Fruit fly (Drosophila melanogaster): Measurements from ENCODE around the gene swa.

swa gene

dm6 chrX:6358198-6358597 lies 7.3 kb downstream of the swa start:
- TF ChIP-seq Rel (GFP tag; optimal IDR thresholded peaks at IDR 0.05) (no peak), Rel (tag; optimal IDR thresholded peaks at IDR 0.05) (peak; percentile 99), pan (optimal IDR thresholded peaks at IDR 0.05) (no peak), Dfd (GFP tag; optimal IDR thresholded peaks at IDR 0.05) (no peak), Myc (optimal IDR thresholded peaks at IDR 0.05) (no peak)

- no peak for TF ChIP-seq Dif (GFP tag; optimal IDR thresholded peaks at IDR 0.05; ENCODE audit: partially characterized antibody)
- no peak for TF ChIP-seq psq (GFP tag; optimal IDR thresholded peaks at IDR 0.05)
- TF ChIP-seq Rel (GFP tag; optimal IDR thresholded peaks at IDR 0.05): no peak
- TF ChIP-seq Rel (tag; optimal IDR thresholded peaks at IDR 0.05): peak; percentile 35
- TF ChIP-seq rgr (GFP tag; optimal IDR thresholded peaks at IDR 0.05): no peak
- no peak for TF ChIP-seq Hr83 (GFP tag; optimal IDR thresholded peaks at IDR 0.05; ENCODE audit: poor library complexity, severe bottlenecking)
- TF ChIP-seq CrebA (GFP tag; optimal IDR thresholded peaks at IDR 0.05; ENCODE audit: borderline replicate concordance): no peak
Measured at dm6 chrX:6357456-6358007, 8.0 kb downstream of the swa start.

dm6 chrX:6356748-6357397 lies 8.6 kb downstream of the swa start:
- TF ChIP-seq HLH106 (tag; optimal IDR thresholded peaks at IDR 0.05): peak; percentile 25
- TF ChIP-seq fru (GFP tag; optimal IDR thresholded peaks at IDR 0.05): no peak
- TF ChIP-seq h (GFP tag; optimal IDR thresholded peaks at IDR 0.05): peak; percentile 33
- no peak for TF ChIP-seq N (GFP tag; optimal IDR thresholded peaks at IDR 0.05)
- TF ChIP-seq rgr (GFP tag; optimal IDR thresholded peaks at IDR 0.05): peak; percentile 48
- peak in 1 of 2 experiments; percentile 29 for TF ChIP-seq foxo (GFP tag; optimal IDR thresholded peaks at IDR 0.05)
- peak; percentile 17 for TF ChIP-seq psq (GFP tag; optimal IDR thresholded peaks at IDR 0.05)

dm6 chrX:6355090-6355679 lies 10.3 kb downstream of the swa start:
- TF ChIP-seq pan (optimal IDR thresholded peaks at IDR 0.05) (no peak), Rel (GFP tag; optimal IDR thresholded peaks at IDR 0.05) (no peak), Rel (tag; optimal IDR thresholded peaks at IDR 0.05) (peak; percentile 44)

- no peak for TF ChIP-seq Myc (optimal IDR thresholded peaks at IDR 0.05)
- no peak for TF ChIP-seq Hr83 (GFP tag; optimal IDR thresholded peaks at IDR 0.05; ENCODE audit: poor library complexity, severe bottlenecking)
- TF ChIP-seq Dif (GFP tag; optimal IDR thresholded peaks at IDR 0.05; ENCODE audit: partially characterized antibody): no peak
- no peak for TF ChIP-seq N (GFP tag; optimal IDR thresholded peaks at IDR 0.05)
- TF ChIP-seq lola (GFP tag; optimal IDR thresholded peaks at IDR 0.05): no peak
- no peak for TF ChIP-seq dl (GFP tag; optimal IDR thresholded peaks at IDR 0.05; ENCODE audit: insufficient read depth in 1 of 2, partially characterized antibody in 2 of 2)
- no peak for TF ChIP-seq foxo (GFP tag; optimal IDR thresholded peaks at IDR 0.05)
- TF ChIP-seq HLH106 (tag; optimal IDR thresholded peaks at IDR 0.05): no peak
- no peak for TF ChIP-seq jim (GFP tag; optimal IDR thresholded peaks at IDR 0.05)
- no peak for TF ChIP-seq sage (GFP tag; optimal IDR thresholded peaks at IDR 0.05)
- no peak for TF ChIP-seq fru (GFP tag; optimal IDR thresholded peaks at IDR 0.05)
- TF ChIP-seq woc (GFP tag; optimal IDR thresholded peaks at IDR 0.05): no peak
- TF ChIP-seq Sp1 (GFP tag; optimal IDR thresholded peaks at IDR 0.05): no peak
- TF ChIP-seq rgr (GFP tag; optimal IDR thresholded peaks at IDR 0.05): no peak
- TF ChIP-seq Jra (GFP tag; optimal IDR thresholded peaks at IDR 0.05): no peak
- no peak for TF ChIP-seq Rel (GFP tag; optimal IDR thresholded peaks at IDR 0.05)
- TF ChIP-seq Rel (tag; optimal IDR thresholded peaks at IDR 0.05): no peak
- TF ChIP-seq CG9705 (GFP tag; optimal IDR thresholded peaks at IDR 0.05): no peak
- no peak for TF ChIP-seq ey (GFP tag; optimal IDR thresholded peaks at IDR 0.05)
- TF ChIP-seq OdsH (GFP tag; optimal IDR thresholded peaks at IDR 0.05): no peak
Measured at dm6 chrX:6354163-6354562, 11.3 kb downstream of the swa start.

- TF ChIP-seq Mio (GFP tag; optimal IDR thresholded peaks at IDR 0.05) (no peak), rgr (GFP tag; optimal IDR thresholded peaks at IDR 0.05) (peak; percentile 77), dl (GFP tag; optimal IDR thresholded peaks at IDR 0.05; ENCODE audit: insufficient read depth in 1 of 2, partially characterized antibody in 2 of 2) (no peak), Dfd (GFP tag; optimal IDR thresholded peaks at IDR 0.05) (peak; percentile 79), h (GFP tag; optimal IDR thresholded peaks at IDR 0.05) (peak; percentile 67), HLH106 (tag; optimal IDR thresholded peaks at IDR 0.05) (peak; percentile 83), Myc (optimal IDR thresholded peaks at IDR 0.05) (no peak), pan (optimal IDR thresholded peaks at IDR 0.05) (no peak), jim (GFP tag; optimal IDR thresholded peaks at IDR 0.05) (no peak), Vsx2 (GFP tag; optimal IDR thresholded peaks at IDR 0.05; ENCODE audit: partially characterized antibody) (no peak), ey (GFP tag; optimal IDR thresholded peaks at IDR 0.05) (peak; percentile 36), br (GFP tag; optimal IDR thresholded peaks at IDR 0.05) (peak; percentile 35), Abd-B (GFP tag; optimal IDR thresholded peaks at IDR 0.05) (no peak), Rel (GFP tag; optimal IDR thresholded peaks at IDR 0.05) (no peak), Rel (tag; optimal IDR thresholded peaks at IDR 0.05) (peak; percentile 31), Sp1 (GFP tag; optimal IDR thresholded peaks at IDR 0.05) (peak; percentile 83), Jra (GFP tag; optimal IDR thresholded peaks at IDR 0.05) (no peak), GATAd (GFP tag; optimal IDR thresholded peaks at IDR 0.05) (no peak), CG9705 (GFP tag; optimal IDR thresholded peaks at IDR 0.05) (peak; percentile 45), fru (GFP tag; optimal IDR thresholded peaks at IDR 0.05) (peak; percentile 52), brk (GFP tag; optimal IDR thresholded peaks at IDR 0.05) (peak; percentile 62), sv (GFP tag; optimal IDR thresholded peaks at IDR 0.05) (peak; percentile 66), OdsH (GFP tag; optimal IDR thresholded peaks at IDR 0.05) (peak; percentile 75), woc (GFP tag; optimal IDR thresholded peaks at IDR 0.05) (peak; percentile 7), CG32264 (GFP tag; optimal IDR thresholded peaks at IDR 0.05) (no peak), foxo (GFP tag; optimal IDR thresholded peaks at IDR 0.05) (peak in 1 of 2 experiments; percentile 84), CrebA (GFP tag; optimal IDR thresholded peaks at IDR 0.05; ENCODE audit: borderline replicate concordance) (no peak)
Measured at dm6 chrX:6353613-6353986, 11.9 kb downstream of the swa start.
